Fruit fly (Drosophila melanogaster) whole organism, prepupa: ENCODE measurements around the gene CG10508.
A peak's percentile ranks its signal among the peaks of the same experiment; 100 is the strongest.

Source experiments
- Blimp-1 ChIP-seq: fragments of 200-800 bp; sonication (Bioruptor generic); optimal IDR thresholded peaks from 3 replicates; lab custom pipeline; 2017; ENCODE audit warnings: missing biosample characterization, missing genetic modification characterization, mild to moderate bottlenecking, moderate library complexity, missing genetic modification reagents
- CG10631 ChIP-seq: fragments of 200-800 bp; sonication (Bioruptor generic); optimal IDR thresholded peaks from 2 replicates; lab custom pipeline; 2016; ENCODE audit warnings: missing biosample characterization, missing genetic modification characterization
- CG11294 ChIP-seq: fragments of 200-800 bp; sonication (Bioruptor generic); IDR thresholded peaks from 2 replicates; pipeline ENCODE4 v1.3.6; 2022; ENCODE audit warnings: missing biosample characterization, missing genetic modification characterization
- CG11902 ChIP-seq: fragments of 200-800 bp; sonication (Bioruptor generic); optimal IDR thresholded peaks from 3 replicates; lab custom pipeline; 2016; ENCODE audit warnings: missing biosample characterization, missing genetic modification characterization
- CG15336 ChIP-seq: fragments of 200-800 bp; sonication (Bioruptor generic); IDR thresholded peaks from 2 replicates; pipeline ENCODE4 v1.3.6; 2022; ENCODE audit warnings: missing biosample characterization, missing genetic modification characterization
- CG1621 ChIP-seq: fragments of 200-800 bp; sonication (Bioruptor generic); optimal IDR thresholded peaks from 3 replicates; lab custom pipeline; 2018; ENCODE audit warnings: missing biosample characterization, mild to moderate bottlenecking, missing genetic modification characterization
- CG3032 ChIP-seq: fragments of 200-800 bp; optimal IDR thresholded peaks from 2 replicates; lab custom pipeline; 2019; ENCODE audit warnings: missing biosample characterization, mild to moderate bottlenecking, missing genetic modification characterization, moderate library complexity
- CG31627 ChIP-seq: fragments of 200-800 bp; sonication (Bioruptor generic); optimal IDR thresholded peaks from 3 replicates; lab custom pipeline; 2016; ENCODE audit warnings: missing biosample characterization, missing genetic modification characterization
- CG32006 ChIP-seq: fragments of 200-800 bp; sonication (Bioruptor generic); optimal IDR thresholded peaks from 3 replicates; lab custom pipeline; 2017; ENCODE audit warnings: missing biosample characterization, mild to moderate bottlenecking, missing genetic modification characterization
- CG34406 ChIP-seq: fragments of 200-800 bp; sonication (Bioruptor generic); optimal IDR thresholded peaks from 3 replicates; lab custom pipeline; 2016; ENCODE audit warnings: missing biosample characterization, missing genetic modification characterization
- CG6276 ChIP-seq: fragments of 200-800 bp; sonication (Bioruptor generic); optimal IDR thresholded peaks from 2 replicates; lab custom pipeline; 2017; ENCODE audit warnings: missing biosample characterization, mild to moderate bottlenecking, missing genetic modification characterization
- CG6792 ChIP-seq: fragments of 200-800 bp; sonication (Bioruptor generic); optimal IDR thresholded peaks from 3 replicates; lab custom pipeline; 2016; ENCODE audit warnings: missing biosample characterization, missing genetic modification characterization
- CG6854 ChIP-seq: fragments of 200-800 bp; sonication (Bioruptor generic); optimal IDR thresholded peaks from 2 replicates; lab custom pipeline; 2017; ENCODE audit warnings: missing biosample characterization, mild to moderate bottlenecking, missing genetic modification characterization
- CG8319 ChIP-seq: fragments of 200-800 bp; sonication (Bioruptor generic); optimal IDR thresholded peaks from 3 replicates; lab custom pipeline; 2016; ENCODE audit warnings: missing biosample characterization, missing genetic modification characterization
- CG8632 ChIP-seq: fragments of 200-800 bp; sonication (Bioruptor generic); optimal IDR thresholded peaks from 3 replicates; lab custom pipeline; 2016; ENCODE audit warnings: missing biosample characterization, missing genetic modification characterization
- CG9139 ChIP-seq: fragments of 200-800 bp; sonication (Bioruptor generic); optimal IDR thresholded peaks from 3 replicates; lab custom pipeline; 2017; ENCODE audit warnings: missing biosample characterization, mild to moderate bottlenecking, missing genetic modification characterization
- Eip78C ChIP-seq: fragments of 200-800 bp; sonication (Bioruptor generic); peaks from one replicate; lab custom pipeline; 2016; ENCODE audit warnings: missing biosample characterization, missing genetic modification characterization
- Ets21C ChIP-seq: fragments of 200-800 bp; sonication (Bioruptor generic); optimal IDR thresholded peaks from 3 replicates; lab custom pipeline; 2016; ENCODE audit warnings: missing biosample characterization, missing genetic modification characterization
- Hr39 ChIP-seq: fragments of 200-800 bp; sonication (Bioruptor generic); optimal IDR thresholded peaks from 2 replicates; lab custom pipeline; 2016; ENCODE audit warnings: missing biosample characterization, missing genetic modification characterization
- Lpt ChIP-seq: fragments of 200-800 bp; sonication (Bioruptor generic); optimal IDR thresholded peaks from 3 replicates; lab custom pipeline; 2016; ENCODE audit warnings: missing biosample characterization, missing genetic modification characterization
- Met ChIP-seq: fragments of 200-800 bp; sonication (Bioruptor generic); optimal IDR thresholded peaks from 3 replicates; lab custom pipeline; 2016; ENCODE audit warnings: missing biosample characterization, missing genetic modification characterization
- OdsH ChIP-seq: fragments of 200-800 bp; sonication (Bioruptor generic); optimal IDR thresholded peaks from 3 replicates; lab custom pipeline; 2016; ENCODE audit warnings: missing biosample characterization, missing genetic modification characterization
- Smox ChIP-seq: fragments of 200-800 bp; sonication (Bioruptor generic); optimal IDR thresholded peaks from 3 replicates; lab custom pipeline; 2016; ENCODE audit warnings: missing biosample characterization, missing genetic modification characterization
- Sox102F ChIP-seq: fragments of 200-800 bp; sonication (Bioruptor generic); optimal IDR thresholded peaks from 2 replicates; lab custom pipeline; 2016; ENCODE audit warnings: missing biosample characterization, mild to moderate bottlenecking, missing genetic modification characterization
- Sox14 ChIP-seq: fragments of 200-800 bp; sonication (Bioruptor generic); optimal IDR thresholded peaks from 3 replicates; lab custom pipeline; 2016; ENCODE audit warnings: missing biosample characterization, missing genetic modification characterization
- Sox15 ChIP-seq: fragments of 200-800 bp; sonication (Bioruptor generic); optimal IDR thresholded peaks from 3 replicates; lab custom pipeline; 2016; ENCODE audit warnings: missing biosample characterization, missing genetic modification characterization
- achi ChIP-seq: fragments of 200-800 bp; sonication (Bioruptor generic); optimal IDR thresholded peaks from 3 replicates; lab custom pipeline; 2016; ENCODE audit warnings: missing biosample characterization, missing genetic modification characterization
- acj6 ChIP-seq: fragments of 200-800 bp; sonication (Bioruptor generic); optimal IDR thresholded peaks from 3 replicates; lab custom pipeline; 2016; ENCODE audit warnings: missing biosample characterization, missing genetic modification characterization
- eg ChIP-seq: fragments of 200-800 bp; sonication (Bioruptor generic); IDR thresholded peaks from 3 replicates; pipeline ENCODE4 v1.3.6; 2022; ENCODE audit warnings: missing biosample characterization, missing genetic modification characterization
- esn ChIP-seq: fragments of 200-800 bp; sonication (Bioruptor generic); optimal IDR thresholded peaks from 2 replicates; lab custom pipeline; 2016; ENCODE audit warnings: missing biosample characterization, mild to moderate bottlenecking, missing genetic modification characterization, moderate library complexity
- fd59A ChIP-seq: fragments of 200-800 bp; sonication (Bioruptor generic); optimal IDR thresholded peaks from 2 replicates; lab custom pipeline; 2017; ENCODE audit warnings: missing biosample characterization, mild to moderate bottlenecking, missing genetic modification characterization, missing genetic modification reagents
- fd85E ChIP-seq: fragments of 200-800 bp; sonication (Bioruptor generic); optimal IDR thresholded peaks from 3 replicates; lab custom pipeline; 2016; ENCODE audit warnings: missing biosample characterization, missing genetic modification characterization
- lz ChIP-seq: fragments of 200-800 bp; sonication (Bioruptor generic); optimal IDR thresholded peaks from 3 replicates; lab custom pipeline; 2016; ENCODE audit warnings: missing biosample characterization, missing genetic modification characterization
- net ChIP-seq: fragments of 200-800 bp; sonication (Bioruptor generic); optimal IDR thresholded peaks from 3 replicates; lab custom pipeline; 2016; ENCODE audit warnings: missing biosample characterization, missing genetic modification characterization
- ss ChIP-seq, 2 experiments: fragments of 200-800 bp; sonication (Bioruptor generic); optimal IDR thresholded peaks; 2 replicates in 1 of 2; 3 replicates in 1 of 2; lab custom pipeline; 2017 to 2018; ENCODE audit warnings: mild to moderate bottlenecking in 2 of 2, missing biosample characterization in 2 of 2, missing genetic modification characterization in 2 of 2, moderate library complexity in 1 of 2
- svp ChIP-seq: fragments of 200-800 bp; sonication (Bioruptor generic); peaks from one replicate; lab custom pipeline; 2016; ENCODE audit warnings: missing biosample characterization, missing genetic modification characterization
- topi ChIP-seq: fragments of 200-800 bp; sonication (Bioruptor generic); optimal IDR thresholded peaks from 3 replicates; lab custom pipeline; 2016; ENCODE audit warnings: missing biosample characterization, missing genetic modification characterization
- vri ChIP-seq: fragments of 200-800 bp; sonication (Bioruptor generic); optimal IDR thresholded peaks from 3 replicates; lab custom pipeline; 2016; ENCODE audit warnings: missing biosample characterization, mild to moderate bottlenecking, missing genetic modification characterization

CG10508 gene

DNA sequence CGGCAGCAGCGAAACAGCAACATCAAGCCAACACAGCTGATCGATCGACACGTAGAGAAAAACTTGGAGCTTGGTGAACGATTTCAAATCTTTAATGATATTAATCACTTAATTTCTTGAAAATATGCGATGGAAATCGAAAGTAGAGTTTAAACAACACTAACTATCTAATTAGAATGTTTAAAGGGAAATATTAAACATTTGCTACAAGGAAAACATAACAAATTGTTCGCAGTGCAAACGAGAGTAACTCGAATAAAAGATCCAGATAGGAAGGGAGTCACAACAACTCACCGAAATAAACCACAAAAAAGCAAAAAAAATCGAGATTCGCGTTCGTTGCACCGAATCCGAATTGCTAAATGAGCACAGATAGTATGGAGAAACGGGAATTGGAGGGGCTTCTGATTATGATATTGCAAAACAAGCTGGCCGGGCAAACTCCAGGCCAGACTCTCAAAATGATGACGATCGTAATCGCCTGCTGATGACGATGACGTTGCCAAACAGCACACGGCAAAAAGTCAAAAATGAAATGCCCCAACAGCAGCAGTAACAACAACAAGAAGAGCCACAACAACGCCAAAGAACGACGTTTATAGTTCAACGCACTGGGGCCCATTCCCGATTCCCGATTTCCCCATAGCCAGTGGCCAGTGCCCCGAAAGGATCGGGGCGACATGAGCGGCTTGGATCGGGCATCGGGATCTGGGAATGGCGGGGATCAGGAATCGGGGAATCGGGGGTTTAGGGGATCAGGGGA is 43.9 kb downstream of the CG10508 start (continued):
- peak; percentile 99 for TF ChIP-seq CG8319 (GFP tag; lab: Kevin White, UChicago)
- peak; percentile 99 for TF ChIP-seq CG10631 (GFP tag; lab: Kevin White, UChicago)
- peak; percentile 97 for TF ChIP-seq fd85E (GFP tag; lab: Kevin White, UChicago)
- TF ChIP-seq vri (GFP tag; lab: Kevin White, UChicago), result peak; percentile 99
- TF ChIP-seq lz (GFP tag; lab: Kevin White, UChicago), result peak; percentile 99
- TF ChIP-seq Met (GFP tag; lab: Kevin White, UChicago), result peak; percentile 99
- TF ChIP-seq Lpt, result peak; percentile 89
- TF ChIP-seq net (GFP tag; lab: Kevin White, UChicago), result peak; percentile 97
- peak; percentile 98 for TF ChIP-seq OdsH (GFP tag; lab: Kevin White, UChicago)
- TF ChIP-seq esn (GFP tag; lab: Kevin White, UChicago), result peak; percentile 100
- peak; percentile 71 for TF ChIP-seq CG6276
- peak; percentile 99 for TF ChIP-seq CG3032
- TF ChIP-seq Sox14 (GFP tag; lab: Kevin White, UChicago), result peak; percentile 98
- TF ChIP-seq CG11902 (GFP tag; lab: Kevin White, UChicago), result peak; percentile 99
- TF ChIP-seq eg, result peak; percentile 82
- TF ChIP-seq CG8632 (GFP tag; lab: Kevin White, UChicago), result peak; percentile 99
- peak; percentile 99 for TF ChIP-seq CG34406
- TF ChIP-seq CG6792 (GFP tag; lab: Kevin White, UChicago), result peak; percentile 99
- peak; percentile 96 for TF ChIP-seq CG1621 (tag; lab: Kevin White, UChicago)

DNA sequence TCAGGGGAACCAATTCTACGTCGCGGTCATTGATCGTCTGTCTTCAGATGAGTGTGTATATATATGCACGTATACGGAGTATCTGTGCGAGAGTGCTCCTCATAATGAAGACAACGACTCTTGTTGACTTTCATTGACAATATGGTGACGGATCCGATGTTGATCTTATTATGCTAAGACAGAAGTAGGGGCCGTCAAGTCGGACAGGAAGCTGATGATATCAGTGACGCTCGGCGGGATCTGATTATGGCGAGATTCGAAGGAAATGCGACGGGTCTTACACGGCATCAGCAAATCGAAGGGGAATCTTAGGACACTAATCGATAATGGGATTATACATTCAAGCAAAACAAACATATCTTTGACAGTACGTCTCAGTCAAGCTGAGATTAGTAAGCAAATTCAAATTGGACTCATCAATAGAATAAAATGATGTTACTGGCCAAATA is 44.5 kb downstream of the CG10508 start:
- TF ChIP-seq Sox15 (GFP tag; lab: Kevin White, UChicago) (no peak), topi (GFP tag; lab: Kevin White, UChicago) (no peak), Eip78C (GFP tag; lab: Kevin White, UChicago) (peak; percentile 57), CG1621 (tag; lab: Kevin White, UChicago) (peak; percentile 60), CG9139 (peak; percentile 21), svp (GFP tag; lab: Kevin White, UChicago) (peak; percentile 43)
- TF ChIP-seq, all 60 proteins: peak for 4

DNA sequence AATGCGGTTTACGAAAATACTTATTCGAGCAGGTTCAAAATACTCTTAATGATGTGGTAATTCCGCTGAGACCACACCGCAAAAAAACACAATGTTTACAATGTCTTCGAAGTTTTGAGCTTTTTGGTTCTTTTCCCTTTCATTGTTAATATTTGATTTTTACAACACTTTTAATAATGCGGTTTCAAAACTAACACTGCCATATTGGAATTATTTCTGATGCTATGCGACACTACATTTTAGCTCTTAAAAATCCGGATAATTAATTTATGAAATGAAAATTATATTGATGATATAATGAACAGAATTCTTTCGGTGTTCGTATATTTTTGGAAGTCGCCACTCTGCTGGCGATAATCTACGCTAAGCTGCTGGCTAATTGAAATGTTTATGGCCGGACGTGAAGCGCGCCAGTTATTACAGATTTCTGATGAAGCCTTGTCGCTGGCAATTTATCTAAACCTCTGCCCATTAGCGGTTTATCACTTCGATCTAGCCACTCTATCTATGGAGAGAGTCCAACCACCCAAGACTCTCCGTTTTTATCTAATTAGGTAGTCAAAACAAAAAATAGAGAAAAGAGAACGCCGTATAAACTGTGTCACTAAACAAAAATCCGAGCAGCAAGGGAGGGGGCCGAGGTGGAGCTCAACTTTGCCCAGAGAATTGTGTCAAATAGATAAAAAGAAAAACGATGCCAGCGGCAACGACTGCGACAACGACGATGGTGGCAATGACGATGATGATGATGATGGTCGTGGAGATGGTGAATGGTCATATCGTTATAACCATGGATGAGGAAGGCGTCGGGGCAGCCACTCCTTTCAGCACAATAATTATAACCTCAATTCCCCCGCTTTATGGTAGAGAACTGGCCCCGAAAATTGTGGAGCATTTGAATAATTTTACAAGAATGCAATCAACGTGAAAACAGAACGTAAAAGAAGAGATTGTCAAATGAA is 46.3 kb downstream of the CG10508 start:
- TF ChIP-seq Lpt (no peak), OdsH (GFP tag; lab: Kevin White, UChicago) (no peak), Hr39 (peak; percentile 22), Eip78C (GFP tag; lab: Kevin White, UChicago) (peak; percentile 83), fd59A (no peak), acj6 (no peak), vri (GFP tag; lab: Kevin White, UChicago) (peak; percentile 38), CG15336 (GFP tag; lab: Robert Waterston, UW) (no peak), topi (GFP tag; lab: Kevin White, UChicago) (peak; percentile 56), Sox102F (GFP tag; lab: Kevin White, UChicago) (peak; percentile 50), svp (GFP tag; lab: Kevin White, UChicago) (peak; percentile 75), CG32006 (no peak), CG11294 (no peak), Ets21C (no peak), ss (GFP tag; optimal IDR thresholded peaks at IDR 0.05; lab: Kevin White, UChicago) (no peak), CG1621 (tag; lab: Kevin White, UChicago) (no peak), CG6792 (GFP tag; lab: Kevin White, UChicago) (no peak), lz (GFP tag; lab: Kevin White, UChicago) (peak; percentile 20), CG6854 (GFP tag; lab: Kevin White, UChicago) (peak; percentile 13), CG31627 (GFP tag; lab: Kevin White, UChicago) (peak; percentile 15), esn (GFP tag; lab: Kevin White, UChicago) (peak; percentile 51), achi (GFP tag; lab: Kevin White, UChicago) (no peak), Smox (GFP tag; lab: Kevin White, UChicago) (peak; percentile 30), Met (GFP tag; lab: Kevin White, UChicago) (peak; percentile 57), Blimp-1 (GFP tag; lab: Kevin White, UChicago) (peak; percentile 30)
